Worm (Caenorhabditis elegans) whole organism, young adult: ENCODE measurements around the gene gpa-3.

Experiments used
- B0019.2 ChIP-seq: fragments of 200-800 bp; sonication (Bioruptor generic); conservative IDR thresholded peaks from 2 replicates; pipeline ENCODE4 v1.3.6; 2022; ENCODE audit warnings: missing genetic modification reagents, missing genetic modification characterization, missing compliant biosample characterization
- B0336.3 ChIP-seq: fragments of 200-800 bp; sonication (Bioruptor generic); IDR thresholded peaks from 2 replicates; pipeline ENCODE4 v1.3.6; 2022; ENCODE audit warnings: missing genetic modification characterization, missing compliant biosample characterization
- C06A6.2 ChIP-seq: fragments of 200-800 bp; sonication (Bioruptor generic); conservative IDR thresholded peaks from 2 replicates; pipeline ENCODE4 v1.3.6; 2022; ENCODE audit warnings: missing genetic modification characterization, missing compliant biosample characterization
- C17E4.6 ChIP-seq: fragments of 200-800 bp; sonication (Bioruptor generic); IDR thresholded peaks from 2 replicates; pipeline ENCODE4 v1.3.6; 2022; ENCODE audit warnings: missing genetic modification reagents, missing genetic modification characterization, missing compliant biosample characterization
- F23B12.7 ChIP-seq: sonication (generic microtip); optimal IDR thresholded peaks from 2 replicates; lab custom pipeline; 2017; ENCODE audit warnings: missing genetic modification characterization, mild to moderate bottlenecking, missing compliant biosample characterization, antibody characterized with exemption, moderate library complexity; ENCODE audit not compliant: insufficient read depth
- F39B2.1 ChIP-seq: fragments of 200-800 bp; sonication (Bioruptor generic); IDR thresholded peaks from 2 replicates; pipeline ENCODE4 v1.3.6; 2022; ENCODE audit warnings: missing genetic modification reagents, missing genetic modification characterization, missing compliant biosample characterization
- F49E8.2 ChIP-seq: sonication (generic microtip); optimal IDR thresholded peaks from 3 replicates; lab custom pipeline; 2017; ENCODE audit warnings: missing genetic modification characterization, mild to moderate bottlenecking, missing compliant biosample characterization, antibody characterized with exemption, moderate library complexity; ENCODE audit not compliant: insufficient read depth
- F55B11.4 ChIP-seq: sonication (generic microtip); optimal IDR thresholded peaks from 2 replicates; lab custom pipeline; 2016; ENCODE audit warnings: missing compliant biosample characterization, missing genetic modification characterization, borderline replicate concordance; ENCODE audit not compliant: insufficient read depth
- T07F8.4 ChIP-seq: sonication (generic microtip); optimal IDR thresholded peaks from 2 replicates; lab custom pipeline; 2016; ENCODE audit warnings: mild to moderate bottlenecking, missing genetic modification characterization, moderate library complexity, missing compliant biosample characterization
- Y53G8AR.9 ChIP-seq: fragments of 200-800 bp; sonication (Bioruptor generic); conservative IDR thresholded peaks from 2 replicates; pipeline ENCODE4 v1.3.6; 2022; ENCODE audit warnings: missing genetic modification reagents, missing genetic modification characterization, missing compliant biosample characterization
- Y67H2A.10 ChIP-seq: fragments of 200-800 bp; sonication (Bioruptor generic); conservative IDR thresholded peaks from 2 replicates; pipeline ENCODE4 v1.3.6; 2022; ENCODE audit warnings: missing genetic modification reagents, missing genetic modification characterization, missing compliant biosample characterization
- Y95B8A.8 ChIP-seq: fragments of 200-800 bp; sonication (Bioruptor generic); IDR thresholded peaks from 2 replicates; pipeline ENCODE4 v1.3.6; 2022; ENCODE audit warnings: missing genetic modification reagents, missing genetic modification characterization, missing compliant biosample characterization
- ama-1 ChIP-seq, 3 experiments: fragments of 150-350 bp in 1 of 3; sonication (generic microtip) in 2 of 3; optimal IDR thresholded peaks; 2 replicates each; lab custom pipeline; 2014 to 2018; ENCODE audit warnings: missing biosample characterization in 2 of 3, missing genetic modification characterization in 2 of 3, missing genetic modification reagents in 2 of 3
- aptf-3 ChIP-seq: fragments of 200-800 bp; sonication (Bioruptor generic); IDR thresholded peaks from 2 replicates; pipeline ENCODE4 v1.3.6; 2022; ENCODE audit warnings: missing genetic modification characterization, missing compliant biosample characterization
- bed-2 ChIP-seq: fragments of 200-800 bp; sonication (Bioruptor generic); IDR thresholded peaks from 2 replicates; pipeline ENCODE4 v1.3.6; 2022; ENCODE audit warnings: missing genetic modification reagents, missing genetic modification characterization, missing compliant biosample characterization
- cebp-2 ChIP-seq: fragments of 200-800 bp; sonication (Bioruptor generic); IDR thresholded peaks from 2 replicates; pipeline ENCODE4 v1.3.6; 2022; ENCODE audit warnings: missing genetic modification characterization, missing compliant biosample characterization
- ceh-40 ChIP-seq: fragments of 200-800 bp; sonication (Bioruptor generic); IDR thresholded peaks from 2 replicates; pipeline ENCODE4 v1.3.6; 2022; ENCODE audit warnings: missing genetic modification characterization, missing compliant biosample characterization
- chd-7 ChIP-seq: sonication (generic microtip); optimal IDR thresholded peaks from 2 replicates; lab custom pipeline; 2016; ENCODE audit warnings: mild to moderate bottlenecking, missing genetic modification characterization, moderate library complexity, missing compliant biosample characterization
- die-1 ChIP-seq: sonication (generic microtip); optimal IDR thresholded peaks from 2 replicates; lab custom pipeline; 2016; ENCODE audit warnings: missing genotype, mild to moderate bottlenecking, missing genetic modification characterization, missing compliant biosample characterization
- dpff-1 ChIP-seq: sonication (generic microtip); optimal IDR thresholded peaks from 2 replicates; lab custom pipeline; 2017; ENCODE audit warnings: mild to moderate bottlenecking, missing genetic modification characterization, missing compliant biosample characterization
- efl-1 ChIP-seq: fragments of 150-350 bp; optimal IDR thresholded peaks from 2 replicates; lab custom pipeline; 2014; ENCODE audit warnings: missing biosample characterization, missing genetic modification reagents, missing genetic modification characterization
- ekl-4 ChIP-seq: fragments of 200-800 bp; sonication (Bioruptor generic); IDR thresholded peaks from 2 replicates; pipeline ENCODE4 v1.3.6; 2022; ENCODE audit warnings: missing genetic modification reagents, missing genetic modification characterization, missing compliant biosample characterization
- ets-4 ChIP-seq: fragments of 200-800 bp; sonication (Bioruptor generic); optimal IDR thresholded peaks from 2 replicates; lab custom pipeline; 2018; ENCODE audit warnings: mild to moderate bottlenecking, missing genetic modification characterization, missing compliant biosample characterization
- hlh-26 ChIP-seq: fragments of 200-800 bp; sonication (Bioruptor generic); conservative IDR thresholded peaks from 2 replicates; pipeline ENCODE4 v1.3.6; 2022; ENCODE audit warnings: missing genetic modification reagents, missing genetic modification characterization, missing compliant biosample characterization
- hmg-1.2 ChIP-seq: fragments of 200-800 bp; sonication (Bioruptor generic); IDR thresholded peaks from 2 replicates; pipeline ENCODE4 v1.3.6; 2022; ENCODE audit warnings: missing genetic modification reagents, missing genetic modification characterization, missing compliant biosample characterization
- hrde-1 ChIP-seq: sonication (generic microtip); optimal IDR thresholded peaks from 2 replicates; lab custom pipeline; 2016; ENCODE audit warnings: missing genetic modification characterization, mild to moderate bottlenecking, missing compliant biosample characterization, moderate library complexity, missing genotype, missing genetic modification reagents, borderline replicate concordance
- let-526 ChIP-seq: fragments of 200-800 bp; sonication (Bioruptor generic); IDR thresholded peaks from 2 replicates; pipeline ENCODE4 v1.3.6; 2022; ENCODE audit warnings: missing genetic modification reagents, missing genetic modification characterization, missing compliant biosample characterization
- let-607 ChIP-seq, 2 experiments: fragments of 200-800 bp in 1 of 2; sonication (Bioruptor generic) in 1 of 2; sonication (generic microtip) in 1 of 2; optimal IDR thresholded peaks; 2 replicates each; lab custom pipeline; 2016 to 2018; ENCODE audit warnings: mild to moderate bottlenecking in 2 of 2, missing compliant biosample characterization in 2 of 2, missing genetic modification characterization in 2 of 2, moderate library complexity in 2 of 2, missing genotype in 1 of 2
- lir-1 ChIP-seq: fragments of 200-800 bp; sonication (Bioruptor generic); conservative IDR thresholded peaks from 2 replicates; pipeline ENCODE4 v1.3.6; 2022; ENCODE audit warnings: missing genetic modification reagents, missing genetic modification characterization, missing compliant biosample characterization
- madf-10 ChIP-seq: sonication (generic microtip); optimal IDR thresholded peaks from 2 replicates; lab custom pipeline; 2016; ENCODE audit warnings: mild to moderate bottlenecking, missing genetic modification characterization, missing compliant biosample characterization
- madf-3 ChIP-seq: fragments of 200-800 bp; sonication (Bioruptor generic); IDR thresholded peaks from 2 replicates; pipeline ENCODE4 v1.3.6; 2022; ENCODE audit warnings: missing genetic modification reagents, missing genetic modification characterization, missing compliant biosample characterization
- mel-28 ChIP-seq: sonication (generic microtip); optimal IDR thresholded peaks from 2 replicates; lab custom pipeline; 2016; ENCODE audit warnings: borderline replicate concordance, mild to moderate bottlenecking, missing genetic modification characterization, missing compliant biosample characterization
- nfya-2 ChIP-seq: fragments of 200-800 bp; sonication (Bioruptor generic); IDR thresholded peaks from 2 replicates; pipeline ENCODE4 v1.3.6; 2022; ENCODE audit warnings: missing genetic modification reagents, missing genetic modification characterization, missing compliant biosample characterization
- nhr-120 ChIP-seq: fragments of 200-800 bp; sonication (Bioruptor generic); IDR thresholded peaks from 2 replicates; pipeline ENCODE4 v1.3.6; 2022; ENCODE audit warnings: missing genetic modification characterization, missing compliant biosample characterization
- nhr-27 ChIP-seq: fragments of 200-800 bp; sonication (Bioruptor generic); optimal IDR thresholded peaks from 2 replicates; lab custom pipeline; 2018; ENCODE audit warnings: mild to moderate bottlenecking, missing genetic modification characterization, moderate library complexity, missing compliant biosample characterization
- pbrm-1 ChIP-seq: fragments of 200-800 bp; sonication (Bioruptor generic); IDR thresholded peaks from 2 replicates; pipeline ENCODE4 v1.3.6; 2022; ENCODE audit warnings: missing genetic modification reagents, missing genetic modification characterization, missing compliant biosample characterization
- pha-4 ChIP-seq: fragments of 150-350 bp; sonication (generic microtip); optimal IDR thresholded peaks from 2 replicates; lab custom pipeline; 2014; ENCODE audit warnings: missing biosample characterization, missing genetic modification reagents, missing genetic modification characterization
- repo-1 ChIP-seq: sonication (generic microtip); optimal IDR thresholded peaks from 2 replicates; lab custom pipeline; 2017; ENCODE audit warnings: mild to moderate bottlenecking, missing genetic modification characterization, missing compliant biosample characterization
- snpc-4 ChIP-seq, 5 experiments: fragments of 150-350 bp in 1 of 5; sonication (generic microtip) in 4 of 5; optimal IDR thresholded peaks; 2 replicates each; lab custom pipeline; 2014 to 2018; ENCODE audit warnings: missing genetic modification characterization in 5 of 5, missing biosample characterization in 3 of 5, antibody characterized with exemption in 2 of 5, mild to moderate bottlenecking in 2 of 5, missing compliant biosample characterization in 2 of 5, missing genotype in 2 of 5, moderate library complexity in 2 of 5, missing genetic modification reagents in 1 of 5
- tbp1 ChIP-seq: fragments of 200-800 bp; sonication (Bioruptor generic); optimal IDR thresholded peaks from 2 replicates; lab custom pipeline; 2018; ENCODE audit warnings: mild to moderate bottlenecking, missing genetic modification characterization, missing compliant biosample characterization
- unc-62 ChIP-seq: fragments of 150-350 bp; optimal IDR thresholded peaks from 2 replicates; lab custom pipeline; 2014; ENCODE audit warnings: missing biosample characterization, missing genetic modification reagents, missing genetic modification characterization
- ztf-22 ChIP-seq: fragments of 200-800 bp; sonication (Bioruptor generic); optimal IDR thresholded peaks from 2 replicates; lab custom pipeline; 2018; ENCODE audit warnings: mild to moderate bottlenecking, missing genetic modification characterization, moderate library complexity, missing compliant biosample characterization
- ztf-25 ChIP-seq: fragments of 200-800 bp; sonication (Bioruptor generic); IDR thresholded peaks from 2 replicates; pipeline ENCODE4 v1.3.6; 2022; ENCODE audit warnings: missing genetic modification reagents, missing genetic modification characterization, missing compliant biosample characterization
- ztf-3 ChIP-seq: fragments of 200-800 bp; sonication (Bioruptor generic); optimal IDR thresholded peaks from 2 replicates; lab custom pipeline; 2018; ENCODE audit warnings: mild to moderate bottlenecking, missing genetic modification characterization, missing compliant biosample characterization

The gpa-3 gene

ce11 chrV:9343629-9344624 is 15.6 kb downstream of the gpa-3 start, which contains the start of gene tos-1 (continued):
- TF ChIP-seq madf-3 (GFP tag; lab: Robert Waterston, UW) (peak; percentile 100), aptf-3 (no peak), bed-2 (GFP tag; lab: Robert Waterston, UW) (no peak), T07F8.4 (tag; lab: Kevin White, UChicago) (peak; percentile 21), let-607 (tag; optimal IDR thresholded peaks at IDR 0.05; lab: Kevin White, UChicago) (peak; percentile 89 to 90), unc-62 (GFP tag; lab: Kevin White, UChicago) (peak; percentile 59), B0336.3 (peak; percentile 91), hrde-1 (no peak), ekl-4 (peak; percentile 97), dpff-1 (tag; lab: Kevin White, UChicago) (peak; percentile 71), C17E4.6 (GFP tag; lab: Robert Waterston, UW) (peak; percentile 86), lir-1 (GFP tag; lab: Robert Waterston, UW) (peak; percentile 94), B0019.2 (GFP tag; lab: Robert Waterston, UW) (peak; percentile 60; the same call in 1 of the 2 replicates), repo-1 (tag; lab: Kevin White, UChicago) (peak; percentile 96), F49E8.2 (tag; lab: Kevin White, UChicago) (peak; percentile 27), ceh-40 (GFP tag; lab: Robert Waterston, UW) (no peak), nhr-120 (GFP tag; lab: Robert Waterston, UW) (no peak), efl-1 (GFP tag; lab: Kevin White, UChicago) (peak; percentile 36), nhr-27 (peak; percentile 82), cebp-2 (GFP tag; lab: Robert Waterston, UW) (no peak; the same call in 1 of the 2 replicates), Y67H2A.10 (GFP tag; lab: Robert Waterston, UW) (peak; percentile 98), ets-4 (GFP tag; lab: Kevin White, UChicago) (peak; percentile 29), chd-7 (tag; lab: Kevin White, UChicago) (peak; percentile 98), ztf-22 (GFP tag; lab: Kevin White, UChicago) (peak; percentile 93), tbp1 (peak; percentile 84), let-526 (peak; percentile 91), mel-28 (peak; percentile 78), F23B12.7 (tag; lab: Kevin White, UChicago) (peak; percentile 91), die-1 (peak; percentile 88), snpc-4 (GFP tag; optimal IDR thresholded peaks at IDR 0.05; lab: Kevin White, UChicago) (peak; percentile 27), snpc-4 (tag; optimal IDR thresholded peaks at IDR 0.05; lab: Kevin White, UChicago) (peak; percentile 70 to 87 (median 80)), hmg-1.2 (GFP tag; lab: Robert Waterston, UW) (peak; percentile 82), ztf-25 (GFP tag; lab: Robert Waterston, UW) (0 out of 2 replicates have a peak, but pooled peaks have one; percentile 52), pha-4 (peak; percentile 83), F55B11.4 (tag; lab: Kevin White, UChicago) (no peak), Y53G8AR.9 (GFP tag; lab: Robert Waterston, UW) (peak; percentile 97), ama-1 (optimal IDR thresholded peaks at IDR 0.05; lab: Kevin White, UChicago) (peak; percentile 99), ama-1 (GFP tag; optimal IDR thresholded peaks at IDR 0.05; lab: Kevin White, UChicago) (no peak), F39B2.1 (GFP tag; lab: Robert Waterston, UW) (no peak), hlh-26 (no peak), pbrm-1 (GFP tag; lab: Robert Waterston, UW) (peak; percentile 98), ztf-3 (GFP tag; lab: Kevin White, UChicago) (peak; percentile 86), nfya-2 (GFP tag; lab: Robert Waterston, UW) (no peak), Y95B8A.8 (peak; percentile 96), madf-10 (tag; lab: Kevin White, UChicago) (peak; percentile 96), C06A6.2 (GFP tag; lab: Robert Waterston, UW) (peak; percentile 95)
